Fruit fly (Drosophila melanogaster) whole organism: ENCODE measurements around the gene dpr6.

Source experiments
- CG8478 ChIP-seq: fragments of >200 bp; optimal IDR thresholded peaks from 2 replicates; lab custom pipeline; 2018; ENCODE audit warnings: inconsistent platforms
- Dll ChIP-seq: fragments of >200 bp; optimal IDR thresholded peaks from 2 replicates; lab custom pipeline; 2017
- EcR ChIP-seq, 2 experiments: fragments of >200 bp; optimal IDR thresholded peaks; 2 replicates each; lab custom pipeline; 2017; ENCODE audit warnings: missing biosample characterization in 2 of 2, missing genetic modification characterization in 2 of 2, missing genetic modification reagents in 2 of 2
- pan ChIP-seq: fragments of >200 bp; optimal IDR thresholded peaks from 2 replicates; lab custom pipeline; 2017
- psq ChIP-seq: fragments of >200 bp; optimal IDR thresholded peaks from 2 replicates; lab custom pipeline; 2017
- usp ChIP-seq: fragments of >200 bp; optimal IDR thresholded peaks from 2 replicates; lab custom pipeline; 2017; ENCODE audit warnings: missing biosample characterization, missing genetic modification characterization, mixed read lengths

- TF ChIP-seq psq (lab: Kevin White, UChicago) = no peak
- no peak for TF ChIP-seq pan
- TF ChIP-seq Dll (lab: Kevin White, UChicago) = no peak
- no peak for TF ChIP-seq CG8478
- no peak for TF ChIP-seq EcR (GFP tag; optimal IDR thresholded peaks at IDR 0.05; lab: Kevin White, UChicago)
- TF ChIP-seq usp (GFP tag; lab: Kevin White, UChicago) = no peak
Observed at dm6 chr3L:10052586-10052985, 78.1 kb downstream of the dpr6 start.
